Fruit fly (Drosophila melanogaster) ovary, adult (tissue): ENCODE measurements around the gene eff.

ENCODE experiments used
- CG17801 ChIP-seq: fragments of 200-800 bp; optimal IDR thresholded peaks from 2 replicates; lab custom pipeline; 2019; ENCODE audit warnings: missing biosample characterization, mild to moderate bottlenecking, missing genetic modification characterization, moderate library complexity; ENCODE audit not compliant: partially characterized antibody

eff gene

dm6 chr3R:14737894-14738860 is 2.9 kb downstream of the eff start:
- peak; percentile 95 for TF ChIP-seq CG17801 (GFP tag; lab: Kevin White, UChicago)

DNA sequence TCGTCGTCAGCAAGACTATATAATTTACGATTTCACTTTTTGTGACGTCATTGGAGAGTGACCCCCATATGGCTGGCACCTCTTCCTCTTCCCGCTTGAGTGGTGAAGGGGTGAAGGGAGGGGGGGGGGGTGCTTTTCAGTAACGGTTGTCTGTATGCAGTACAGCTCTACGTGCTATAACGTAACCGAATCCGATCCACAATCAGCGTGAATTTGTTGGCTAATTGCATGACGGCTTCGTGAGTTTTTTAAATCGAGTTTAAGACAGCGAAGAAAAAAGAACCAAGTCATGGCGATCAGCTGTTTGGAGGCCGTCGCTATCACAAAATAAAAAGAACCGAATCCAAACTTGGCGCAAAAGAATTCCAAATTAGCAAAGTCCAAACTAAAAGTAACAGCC is 4.4 kb downstream of the eff start:
- TF ChIP-seq CG17801 (GFP tag; lab: Kevin White, UChicago): peak; percentile 75

dm6 chr3R:14736001-14736400 is 5.1 kb downstream of the eff start:
- TF ChIP-seq CG17801 (GFP tag; lab: Kevin White, UChicago): no peak

DNA sequence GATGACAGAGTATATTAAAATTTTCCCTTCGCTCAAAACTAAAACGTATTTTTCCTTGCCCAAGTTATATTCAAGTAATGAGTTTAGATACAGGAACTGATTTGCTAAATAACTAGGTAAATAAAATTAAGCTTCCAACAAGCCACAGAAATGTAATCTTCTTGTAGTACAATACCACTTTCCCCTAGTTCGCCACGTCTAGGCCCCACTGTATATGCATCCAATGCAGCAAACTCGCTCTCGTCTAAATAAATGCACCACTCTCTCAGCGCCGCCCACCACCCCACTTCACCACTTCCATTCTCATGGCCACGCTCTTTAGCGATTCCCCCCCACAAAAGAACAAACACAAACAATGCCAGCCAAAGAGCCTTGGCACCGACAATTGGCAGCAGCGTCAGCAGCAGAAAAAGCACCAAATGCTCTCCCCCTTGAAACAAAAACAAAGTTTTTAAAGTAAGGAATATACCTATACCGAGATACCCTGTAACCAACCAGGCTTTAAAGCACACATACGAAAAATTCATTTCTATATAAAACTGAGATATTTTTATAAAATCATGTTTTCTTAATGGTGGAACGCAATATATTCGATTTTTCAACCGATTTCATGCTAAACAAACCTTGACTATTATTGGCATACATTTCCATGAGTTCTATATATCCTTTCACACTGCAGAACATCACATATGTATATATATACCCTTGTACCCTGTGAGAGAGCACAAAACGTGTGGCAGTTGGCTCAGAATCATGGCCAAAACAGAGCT is 6.3 kb downstream of the eff start:
- no peak for TF ChIP-seq CG17801 (GFP tag; lab: Kevin White, UChicago)

DNA sequence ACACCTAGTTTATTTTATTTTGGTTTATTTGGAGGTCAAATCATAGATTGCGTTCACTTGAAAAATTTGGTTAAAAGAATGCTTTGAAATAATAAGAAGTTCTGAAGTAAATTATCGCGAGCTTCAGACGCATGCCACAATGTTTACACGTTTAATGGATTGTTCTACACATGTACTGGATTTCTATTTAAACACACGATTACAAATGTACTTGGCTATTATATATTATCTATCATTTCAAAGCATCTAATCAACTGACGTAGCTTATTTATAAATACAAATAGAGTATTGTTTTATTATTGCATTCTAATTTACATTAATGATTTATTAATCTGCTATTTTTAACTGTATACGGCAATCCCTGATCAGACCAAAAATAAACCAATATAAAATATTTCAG is 7.2 kb downstream of the eff start:
- no peak for TF ChIP-seq CG17801 (GFP tag; lab: Kevin White, UChicago)

dm6 chr3R:14733425-14733824 is 7.7 kb downstream of the eff start:
- TF ChIP-seq CG17801 (GFP tag; lab: Kevin White, UChicago): no peak

- TF ChIP-seq CG17801 (GFP tag; lab: Kevin White, UChicago): no peak
Observed at dm6 chr3R:14731781-14732100, 9.4 kb downstream of the eff start.

DNA sequence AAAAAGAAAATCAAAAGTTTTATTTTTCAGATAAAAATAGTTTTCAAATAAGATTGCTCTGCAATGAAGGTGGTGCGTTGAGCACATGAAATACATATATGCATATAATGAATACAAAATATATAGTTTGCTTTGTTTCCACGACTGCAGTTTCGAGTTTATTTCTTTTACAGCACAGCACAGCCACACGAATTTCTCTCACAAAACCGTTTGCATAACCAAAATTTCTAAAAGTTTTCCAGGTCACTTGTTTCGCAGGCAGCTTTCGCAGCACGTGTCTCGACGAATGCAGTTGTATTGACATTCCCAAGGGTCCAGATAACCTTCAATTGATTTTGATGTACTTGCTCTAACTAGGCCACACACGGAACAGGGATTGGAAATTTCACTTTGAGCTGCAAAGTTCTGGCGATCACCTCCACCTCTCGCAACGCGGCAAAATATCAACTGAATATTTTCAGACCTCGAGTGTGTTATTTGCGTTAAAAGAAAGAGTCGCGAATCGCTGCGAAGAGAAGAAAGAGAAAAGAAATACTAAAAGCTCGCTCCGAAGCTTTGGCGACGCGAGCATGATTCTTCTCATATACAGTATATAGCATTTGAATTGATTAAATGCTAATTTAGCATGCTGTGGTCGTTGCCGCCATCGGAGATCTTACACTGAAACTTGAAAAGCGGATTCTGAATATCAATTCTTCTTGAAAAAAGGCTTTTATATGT is 9.9 kb downstream of the eff start, which contains the start of gene CG7530:
CG7530 (minus strand) TSS at position 449 of the 720 bp plus-strand sequence.
- peak; percentile 48 for TF ChIP-seq CG17801 (GFP tag; lab: Kevin White, UChicago)

DNA sequence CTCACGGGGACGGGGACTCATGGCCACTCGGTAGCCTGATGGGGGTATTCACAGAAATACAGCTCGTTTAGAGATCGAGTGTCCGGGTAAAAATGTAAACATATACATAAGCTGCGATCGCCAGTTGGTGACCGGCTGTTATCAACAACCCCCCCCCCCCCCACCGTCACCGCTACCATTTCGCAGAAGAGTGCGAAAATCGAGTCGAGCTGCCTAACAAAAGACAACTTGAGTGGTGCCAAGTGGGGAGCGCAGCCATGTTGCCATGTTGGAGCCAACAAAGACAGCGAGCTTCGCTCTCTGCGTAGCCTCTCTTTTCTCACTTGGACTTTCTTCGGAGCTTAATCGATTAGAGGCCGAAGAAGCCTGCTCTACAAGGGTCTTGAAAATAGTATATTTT is 10.5 kb downstream of the eff start:
- no peak for TF ChIP-seq CG17801 (GFP tag; lab: Kevin White, UChicago)

DNA sequence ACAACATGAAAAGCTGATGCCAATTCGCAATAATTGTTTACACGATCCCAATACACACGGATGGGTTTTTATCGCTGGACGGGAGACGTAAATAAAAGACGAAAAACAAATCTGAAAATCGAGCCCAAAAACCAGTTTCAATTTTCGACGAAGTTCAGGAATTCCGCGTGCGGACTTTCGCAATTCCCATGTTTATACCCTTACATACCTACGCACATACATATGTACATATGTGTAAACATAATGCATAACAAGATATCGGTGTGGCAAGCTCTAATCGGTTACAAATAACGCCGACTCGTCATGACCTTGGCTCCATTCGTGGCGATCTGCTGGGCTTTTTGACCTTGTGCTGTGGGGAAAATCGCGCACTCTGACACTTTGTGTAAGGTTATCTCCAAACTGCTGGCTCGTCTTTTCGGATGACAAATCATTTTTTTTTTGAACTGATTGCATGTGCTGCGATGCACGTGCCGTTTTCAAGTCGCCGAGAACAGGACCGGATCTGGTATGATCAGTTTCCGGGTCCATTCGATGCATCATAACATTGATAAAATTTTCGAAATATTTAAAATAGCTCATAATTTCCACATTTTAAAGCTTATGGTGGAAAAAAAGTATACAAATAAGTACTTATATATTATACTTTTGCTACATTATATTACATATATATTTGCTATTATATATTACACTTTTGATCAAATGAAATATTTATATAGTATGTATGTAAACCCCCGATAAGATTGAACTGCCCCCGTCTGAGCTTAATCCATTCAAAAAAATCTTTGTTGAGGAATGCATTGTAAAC is 11.2 kb downstream of the eff start:
- peak; percentile 15 for TF ChIP-seq CG17801 (GFP tag; lab: Kevin White, UChicago)

DNA sequence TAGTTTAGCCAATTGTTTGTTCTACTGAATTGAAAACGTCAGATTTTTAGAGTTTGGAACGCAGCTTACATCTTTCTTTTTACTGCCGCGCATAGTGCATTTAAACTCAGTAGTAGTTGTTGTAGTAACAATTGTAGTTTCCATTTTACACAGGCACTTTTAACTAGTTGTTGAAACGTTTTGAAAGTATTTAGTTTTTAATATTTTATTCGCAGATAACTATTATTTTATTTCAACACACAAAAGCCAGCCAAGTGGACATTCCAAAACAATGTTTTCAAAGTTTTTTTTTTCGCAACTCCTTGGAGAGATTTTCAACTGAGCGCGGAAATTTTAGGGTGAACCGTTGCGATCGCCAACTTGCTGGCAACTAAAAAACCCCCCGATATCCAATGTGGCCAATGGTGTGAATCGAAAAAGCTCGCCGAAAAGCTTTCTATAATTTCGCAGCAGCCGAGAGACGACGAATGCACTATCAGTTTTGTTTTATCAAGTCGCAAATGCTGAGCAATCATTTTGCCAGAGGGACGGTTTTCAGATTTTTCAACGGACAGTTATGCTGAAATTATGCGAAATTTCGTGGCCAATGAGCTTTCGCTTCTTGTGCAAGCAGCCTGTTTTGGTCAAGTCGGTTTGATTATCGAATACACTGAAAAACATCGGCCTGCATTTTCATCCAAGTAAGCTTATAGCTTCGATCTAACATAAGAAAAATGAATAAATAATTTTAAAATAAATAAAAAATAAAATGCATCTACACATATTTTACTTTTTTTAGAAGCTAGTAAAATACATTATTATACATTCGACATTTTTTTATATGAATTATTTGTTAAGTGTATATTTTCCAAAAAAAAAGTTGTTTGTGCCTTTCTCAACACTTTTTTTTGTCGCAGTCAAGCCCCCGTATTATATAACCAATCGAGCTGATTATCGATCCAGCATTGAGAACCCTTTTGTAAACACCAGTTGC is 12.1 kb downstream of the eff start:
- TF ChIP-seq CG17801 (GFP tag; lab: Kevin White, UChicago): peak; percentile 67

DNA sequence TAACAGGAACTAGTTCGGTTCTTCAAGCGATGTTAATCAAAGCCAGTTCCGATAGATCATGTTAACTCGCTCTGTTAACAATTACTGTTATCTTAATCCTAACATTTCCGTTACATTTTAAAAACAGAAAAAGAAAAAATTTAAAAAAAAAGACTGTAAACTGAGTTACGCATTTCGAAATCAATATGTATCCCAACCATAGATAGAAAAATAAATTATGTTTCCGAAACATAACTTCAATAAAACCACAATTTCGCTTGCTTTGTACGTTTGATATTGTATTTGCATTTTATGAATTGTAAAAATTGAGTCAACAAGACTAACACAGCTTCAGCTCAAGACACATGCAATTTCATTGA is 16.6 kb downstream of the eff start:
- TF ChIP-seq CG17801 (GFP tag; lab: Kevin White, UChicago): no peak
